Fruit fly (Drosophila melanogaster) ovary, adult (tissue): Measurements from ENCODE around the gene alpha-Man-IIa.

Source experiments
- CG17801 ChIP-seq: fragments of 200-800 bp; optimal IDR thresholded peaks from 2 replicates; lab custom pipeline; 2019; ENCODE audit warnings: missing biosample characterization, mild to moderate bottlenecking, missing genetic modification characterization, moderate library complexity; ENCODE audit not compliant: partially characterized antibody

Gene alpha-Man-IIa

dm6 chr3R:9393542-9394025 is 18.8 kb upstream of the alpha-Man-IIa start:
- no peak for TF ChIP-seq CG17801

DNA sequence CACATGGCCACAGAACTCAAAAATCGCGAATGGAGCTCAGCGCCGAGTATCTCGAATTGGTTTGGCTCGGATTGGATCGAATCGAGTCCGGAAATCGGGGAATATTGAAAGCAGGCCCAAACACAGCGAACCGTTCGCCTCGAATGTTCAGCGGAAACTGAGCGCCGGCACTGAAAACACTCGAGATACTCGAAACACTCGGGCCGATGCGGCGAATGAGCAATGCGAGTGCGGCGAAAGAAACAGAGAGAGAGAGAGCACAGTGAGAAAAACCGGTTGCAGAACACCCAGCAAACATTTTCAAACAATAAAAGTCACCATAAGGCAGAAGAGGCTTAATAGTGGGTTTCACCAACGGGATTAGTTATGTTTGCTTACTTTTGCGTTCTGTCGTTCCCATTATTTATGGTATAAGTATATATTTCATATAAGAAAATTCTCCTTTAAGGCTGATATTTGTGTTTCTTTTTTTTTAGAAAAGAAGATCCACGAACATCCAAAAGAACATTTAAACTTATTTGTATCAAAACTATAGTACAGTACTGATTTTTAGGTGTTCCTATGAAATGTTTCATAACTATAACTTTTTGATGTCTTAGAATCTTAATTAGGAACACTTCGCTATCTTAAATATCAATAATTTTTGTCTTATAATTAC is 17.8 kb upstream of the alpha-Man-IIa start, which contains the start of gene FER:
Gene FER (minus strand): TSS at position 162 of the 658 bp plus-strand sequence.
- peak; percentile 37 for TF ChIP-seq CG17801

DNA sequence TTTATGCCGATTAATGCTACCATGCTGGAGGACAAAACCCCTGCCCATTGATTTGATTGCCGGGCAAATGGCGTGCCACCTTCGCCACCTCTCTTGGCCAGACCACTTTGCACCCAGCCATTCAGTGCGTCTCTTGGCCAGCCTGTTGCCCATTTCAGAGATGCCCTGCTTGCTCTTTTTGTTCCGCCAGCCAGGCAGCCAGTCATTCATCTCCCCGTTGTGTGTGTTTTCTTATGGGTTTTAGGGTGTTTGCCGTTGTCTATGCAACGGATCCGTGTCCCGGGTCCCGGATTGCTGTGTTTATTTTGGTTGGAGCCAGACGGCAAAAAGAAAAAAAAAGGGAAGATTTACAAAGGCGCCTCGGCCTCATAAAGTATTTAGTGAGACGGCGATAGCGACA is 16.4 kb upstream of the alpha-Man-IIa start:
- no peak for TF ChIP-seq CG17801

dm6 chr3R:9397890-9398289 is 14.5 kb upstream of the alpha-Man-IIa start, which contains the start of gene Or85f:
Gene Or85f, plus strand, starts transcription at chr3R:9398190.
- TF ChIP-seq CG17801 = no peak

- no peak for TF ChIP-seq CG17801
Measured at dm6 chr3R:9399074-9399473, 13.3 kb upstream of the alpha-Man-IIa start.

DNA sequence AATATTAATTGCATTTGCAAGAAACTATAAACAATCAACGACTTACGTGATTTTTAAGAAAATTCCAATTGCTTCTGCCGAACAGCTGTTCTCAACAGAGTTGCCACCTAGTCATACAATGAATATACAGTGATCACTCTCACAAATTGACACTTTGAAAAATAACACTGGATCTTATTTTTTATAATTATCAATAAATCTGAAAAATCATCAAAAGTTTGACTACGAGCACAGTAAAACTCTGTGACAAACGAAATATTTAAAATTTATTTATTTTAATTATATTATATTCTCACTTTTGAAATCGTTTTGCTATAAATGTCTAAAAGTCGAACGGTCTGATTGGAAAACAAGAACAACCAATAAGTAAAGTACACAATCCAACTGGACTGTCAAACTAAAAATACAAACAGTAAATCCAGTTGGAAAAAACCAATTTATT is 12.4 kb upstream of the alpha-Man-IIa start, which contains the start of gene CG34117:
Gene CG34117 (minus strand): TSS at position 103 of the 442 bp plus-strand sequence.
- peak; percentile 88 for TF ChIP-seq CG17801

DNA sequence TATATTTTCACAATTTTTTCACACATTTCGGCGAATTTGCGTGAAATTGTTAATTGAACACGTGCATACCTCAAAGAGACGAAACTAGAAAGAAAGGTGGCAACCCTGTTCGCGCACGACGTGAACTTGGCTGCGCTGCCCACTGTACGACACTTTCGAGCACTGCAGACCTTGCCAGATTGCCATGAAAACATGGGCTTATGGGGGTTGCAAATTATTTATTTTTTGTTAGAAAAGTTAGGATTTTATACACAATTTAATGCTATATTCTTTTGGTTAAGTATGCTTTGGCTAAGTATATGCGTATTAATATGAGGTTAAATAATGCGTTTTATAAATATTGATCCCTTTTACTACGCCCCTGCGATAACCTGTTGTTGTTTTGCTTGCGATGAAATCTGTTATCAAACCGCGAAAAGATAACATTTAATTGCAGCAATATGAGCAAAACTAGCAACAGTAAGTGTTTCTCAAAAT is 11.2 kb upstream of the alpha-Man-IIa start, which contains the start of the genes RpL34b and CG8132:
Gene RpL34b (minus strand): TSS at position 100 of the 477 bp plus-strand sequence.
Gene CG8132 (plus strand): TSS at position 369 of the 477 bp plus-strand sequence.
- TF ChIP-seq CG17801 = peak; percentile 94

DNA sequence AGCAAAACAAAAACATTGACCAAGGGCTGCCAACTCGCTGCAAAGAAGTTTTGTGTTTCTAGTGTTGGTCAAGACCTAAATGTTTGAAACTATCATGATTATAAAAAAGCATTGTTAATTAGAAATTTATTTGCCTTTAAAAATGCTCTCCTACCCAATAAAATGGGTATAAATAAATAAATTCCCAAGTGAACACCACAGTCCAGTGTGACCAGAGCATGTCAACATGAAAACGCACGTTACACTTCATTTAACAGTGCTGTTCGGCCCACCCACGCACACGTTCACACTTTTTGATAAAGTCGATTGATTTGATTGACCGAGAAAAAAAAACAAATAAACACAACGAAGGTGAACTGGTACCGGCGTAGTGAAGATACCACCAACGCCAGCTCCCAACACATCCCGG is 8.2 kb upstream of the alpha-Man-IIa start, which contains the start of the genes CG9356, BBIP1 and CG8135:
Gene CG9356 (minus strand): TSS at position 166 of the 409 bp plus-strand sequence.
Gene BBIP1 (plus strand): TSS at position 282 of the 409 bp plus-strand sequence.
Gene CG8135 (plus strand): TSS at position 282 of the 409 bp plus-strand sequence.
- TF ChIP-seq CG17801 = peak; percentile 79

DNA sequence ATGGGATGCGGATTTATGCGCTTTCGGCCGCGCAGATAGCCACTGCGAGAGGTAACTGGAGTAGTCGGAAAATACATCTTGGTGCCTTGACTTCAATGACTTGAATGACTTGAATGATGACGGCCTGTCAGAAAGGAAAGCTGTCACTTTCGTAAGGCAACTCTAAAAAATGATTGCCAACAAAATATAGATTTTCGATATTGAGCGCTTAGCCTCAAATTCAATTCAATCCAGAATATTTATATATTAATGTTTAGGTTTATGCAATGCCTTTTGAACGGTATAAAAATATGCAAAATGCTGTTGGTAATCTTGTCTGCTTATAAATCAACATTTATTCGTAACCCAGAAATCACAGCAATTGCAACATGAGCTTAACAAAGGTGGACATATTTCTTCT is 4.3 kb upstream of the alpha-Man-IIa start, which contains the start of gene CG44261:
Gene CG44261 (minus strand): TSS at position 101 of the 400 bp plus-strand sequence.
- TF ChIP-seq CG17801 = no peak

dm6 chr3R:9410182-9410581 is 2.2 kb upstream of the alpha-Man-IIa start, which contains the start of gene betaTub85D:
Gene betaTub85D, minus strand, starts transcription at chr3R:9410282.
- TF ChIP-seq CG17801 = no peak

- no peak for TF ChIP-seq CG17801
Measured at dm6 chr3R:9416951-9417350, 4.6 kb downstream of the alpha-Man-IIa start.

dm6 chr3R:9417577-9418334 is 5.4 kb downstream of the alpha-Man-IIa start, which contains the start of gene ps:
Gene ps, plus strand, starts transcription at chr3R:9417940.
- TF ChIP-seq CG17801 = peak; percentile 53

- no peak for TF ChIP-seq CG17801
Measured at dm6 chr3R:9418373-9419299, 6.3 kb downstream of the alpha-Man-IIa start.

DNA sequence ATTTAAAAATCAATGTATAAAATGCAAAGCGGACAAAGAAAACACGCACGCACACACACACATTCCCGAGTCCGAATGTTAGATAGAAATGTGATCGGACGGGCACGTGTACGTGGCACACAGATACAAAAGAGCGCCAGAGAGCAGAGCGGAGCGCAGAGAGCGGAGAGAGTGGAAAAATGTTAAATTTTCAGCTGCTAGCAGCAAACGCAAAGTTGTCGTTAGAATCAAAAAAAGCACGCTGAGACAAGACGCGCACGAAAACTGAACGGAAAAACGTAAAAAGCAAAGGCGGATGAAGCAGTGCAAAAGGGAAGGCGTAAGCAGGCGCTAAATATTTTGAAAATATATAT is 6.9 kb downstream of the alpha-Man-IIa start:
- TF ChIP-seq CG17801 = peak; percentile 40
